Fruit fly (Drosophila melanogaster): ENCODE results near the gene CG2145.
A peak's percentile ranks its signal among the peaks of the same experiment; 100 is the strongest.

CG2145 gene

DNA sequence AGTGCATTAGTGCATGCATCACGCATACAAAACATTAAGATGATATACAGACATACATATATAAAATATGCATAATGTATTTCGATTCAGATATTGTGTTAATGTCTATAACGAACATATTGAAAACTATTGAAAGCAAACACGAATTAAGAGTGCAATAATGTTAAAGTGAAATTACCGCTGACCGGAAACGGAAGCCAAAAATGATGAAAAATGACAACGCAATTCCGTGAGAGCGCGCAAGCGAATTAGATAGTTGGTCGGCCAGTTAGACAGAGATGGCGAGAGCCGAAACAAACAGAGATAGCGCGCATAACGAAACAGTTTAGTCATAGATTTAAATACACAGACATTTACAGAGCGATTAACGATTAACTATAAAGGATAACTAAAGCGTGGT lies 5.0 kb upstream of the CG2145 start:
- TF ChIP-seq CG3919 (GFP tag; optimal IDR thresholded peaks at IDR 0.05), result no peak
- TF ChIP-seq CG8632 (GFP tag; optimal IDR thresholded peaks at IDR 0.05), result no peak
- TF ChIP-seq Gug (GFP tag; IDR thresholded peaks at IDR 0.05), result no peak
- no peak for TF ChIP-seq CG9139 (GFP tag; optimal IDR thresholded peaks at IDR 0.05)
- no peak for TF ChIP-seq Eip93F (GFP tag; optimal IDR thresholded peaks at IDR 0.05)
- TF ChIP-seq spab (GFP tag; optimal IDR thresholded peaks at IDR 0.05), result no peak
- no peak for TF ChIP-seq CG6854 (GFP tag; optimal IDR thresholded peaks at IDR 0.05)
- TF ChIP-seq CG6808 (GFP tag; optimal IDR thresholded peaks at IDR 0.05), result no peak
- no peak for TF ChIP-seq dsx (GFP tag; optimal IDR thresholded peaks at IDR 0.05; ENCODE audit: poor library complexity, severe bottlenecking)
- TF ChIP-seq CG4318 (GFP tag; optimal IDR thresholded peaks at IDR 0.05), result no peak
- TF ChIP-seq fd59A (GFP tag; optimal IDR thresholded peaks at IDR 0.05), result no peak
- no peak for TF ChIP-seq cyc (GFP tag; optimal IDR thresholded peaks at IDR 0.05)

DNA sequence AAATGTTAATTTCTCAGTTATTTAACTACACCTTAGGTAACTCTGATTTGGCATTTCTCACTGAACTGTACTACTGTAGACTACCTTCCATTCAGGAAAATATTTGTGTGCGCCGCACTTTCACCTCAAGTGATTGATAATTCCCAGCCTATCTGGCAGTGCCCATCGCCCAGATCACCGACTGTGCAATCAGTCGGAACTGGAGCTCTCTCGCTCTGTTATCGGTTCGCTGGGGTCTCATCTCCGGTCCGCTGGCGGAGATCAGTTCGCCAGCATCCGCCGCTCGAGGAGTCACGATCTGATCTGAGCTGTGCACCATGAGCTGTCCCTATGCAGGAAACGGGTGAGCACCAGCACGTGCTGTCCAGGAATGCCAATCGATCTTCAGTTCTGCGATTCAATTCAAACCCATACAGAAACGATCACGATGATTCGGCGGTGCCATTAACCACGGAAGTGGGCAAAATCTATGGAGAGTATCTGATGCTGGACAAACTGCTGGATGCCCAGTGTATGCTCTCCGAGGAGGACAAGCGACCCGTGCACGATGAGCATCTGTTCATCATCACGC lies 3.4 kb upstream of the CG2145 start, which contains the start of gene v:
v (plus strand) TSS at position 262 of the 571 bp plus-strand sequence.
- TF ChIP-seq svp (GFP tag) (peak; percentile 97), Sox14 (GFP tag; optimal IDR thresholded peaks at IDR 0.05) (no peak), CG4318 (GFP tag; optimal IDR thresholded peaks at IDR 0.05) (no peak), CG34406 (GFP tag; optimal IDR thresholded peaks at IDR 0.05) (no peak), CG11762 (GFP tag; optimal IDR thresholded peaks at IDR 0.05; ENCODE audit: insufficient read depth) (no peak)

DNA sequence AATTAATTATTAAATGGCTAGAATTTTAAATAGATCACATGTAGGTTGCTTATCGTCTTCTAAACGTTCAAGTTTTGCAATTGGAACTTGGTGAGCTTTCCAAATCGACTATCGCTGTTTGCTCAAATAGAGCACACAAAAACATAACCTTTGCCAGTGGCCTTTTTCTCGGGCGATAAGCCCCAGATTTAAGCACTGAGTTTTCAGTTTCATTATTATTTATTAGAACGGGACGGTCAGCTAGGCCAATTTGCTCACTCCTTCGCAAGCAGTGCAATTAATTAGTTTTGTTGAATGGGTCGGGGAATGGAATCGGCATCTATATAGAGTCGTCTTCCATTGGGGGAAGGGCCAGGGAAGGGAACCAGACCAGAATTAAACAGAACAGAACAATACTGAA lies 954 bp upstream of the CG2145 start:
- peak; percentile 77 for TF ChIP-seq svp (GFP tag)
- TF ChIP-seq vri (GFP tag; optimal IDR thresholded peaks at IDR 0.05), result peak; percentile 14
- TF ChIP-seq Ets96B (tag; optimal IDR thresholded peaks at IDR 0.05), result no peak
- TF ChIP-seq Hr38 (GFP tag; optimal IDR thresholded peaks at IDR 0.05), result no peak

DNA sequence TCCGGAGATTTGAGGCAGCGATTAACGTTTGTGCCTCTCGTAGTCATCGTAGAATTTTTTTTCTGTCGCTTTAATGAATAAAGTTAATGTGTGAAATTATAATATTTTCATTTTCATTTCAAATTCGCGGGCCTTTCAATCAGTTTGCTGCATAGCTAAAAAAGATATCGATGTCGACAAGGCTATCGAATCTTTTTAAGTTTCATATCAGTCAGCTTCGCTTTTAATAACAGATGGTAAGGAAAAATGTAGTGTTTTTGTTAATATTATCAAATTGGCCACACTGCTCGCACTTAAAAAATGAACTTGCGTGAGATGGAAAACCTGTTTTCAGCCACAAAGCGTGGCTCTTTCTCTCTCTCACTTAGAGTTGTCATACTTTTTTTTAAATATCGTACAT lies 2.4 kb downstream of the CG2145 start:
- TF ChIP-seq svp (GFP tag) (no peak), pdm3 (GFP tag; optimal IDR thresholded peaks at IDR 0.05) (no peak), lz (GFP tag; optimal IDR thresholded peaks at IDR 0.05) (no peak), CG6854 (GFP tag; optimal IDR thresholded peaks at IDR 0.05) (no peak), Eip78C (GFP tag) (peak; percentile 11), CG10631 (GFP tag; optimal IDR thresholded peaks at IDR 0.05) (no peak), CG8319 (GFP tag; optimal IDR thresholded peaks at IDR 0.05) (no peak), CG11902 (GFP tag; optimal IDR thresholded peaks at IDR 0.05) (no peak), fkh (GFP tag; optimal IDR thresholded peaks at IDR 0.05) (no peak)

DNA sequence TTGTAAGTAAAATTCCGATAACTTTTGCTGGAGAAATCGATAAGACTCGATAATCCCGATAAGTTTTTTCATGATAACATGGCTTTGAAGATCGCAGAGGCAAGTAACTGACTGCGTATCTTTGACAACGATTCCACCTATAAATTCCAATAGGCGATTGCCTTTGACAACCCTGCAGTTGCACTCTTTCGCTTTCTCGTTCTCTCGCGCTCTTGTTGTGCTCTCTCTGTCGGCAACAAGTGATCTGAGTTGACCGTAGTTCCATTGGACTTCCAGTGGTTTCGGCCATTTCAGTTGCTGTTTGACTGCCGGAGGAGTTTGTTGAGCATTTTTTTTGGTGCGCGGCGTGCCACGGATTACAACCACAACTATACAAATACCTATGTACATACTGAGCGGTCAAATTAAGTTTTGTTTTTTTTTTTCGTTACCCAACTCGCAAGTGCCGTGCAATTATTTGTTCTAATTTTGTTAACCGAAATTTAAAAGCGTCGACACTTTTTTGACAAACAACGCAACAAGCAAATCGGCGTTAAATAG lies 3.4 kb downstream of the CG2145 start, which contains the start of gene Myo10A:
Myo10A (plus strand) TSS at position 288 of the 540 bp plus-strand sequence.
- TF ChIP-seq net (GFP tag; optimal IDR thresholded peaks at IDR 0.05) (no peak), CG6163 (GFP tag; IDR thresholded peaks at IDR 0.05) (peak; percentile 50), salr (GFP tag; optimal IDR thresholded peaks at IDR 0.05) (no peak), acj6 (GFP tag; optimal IDR thresholded peaks at IDR 0.05) (no peak), Blimp-1 (GFP tag; optimal IDR thresholded peaks at IDR 0.05) (no peak), CG6792 (GFP tag; optimal IDR thresholded peaks at IDR 0.05) (no peak), Eip78C (GFP tag) (peak; percentile 63), topi (GFP tag; optimal IDR thresholded peaks at IDR 0.05) (no peak), Met (GFP tag; optimal IDR thresholded peaks at IDR 0.05) (no peak), CG31627 (GFP tag; optimal IDR thresholded peaks at IDR 0.05) (no peak), CG7368 (GFP tag; optimal IDR thresholded peaks at IDR 0.05) (no peak), svp (GFP tag) (peak; percentile 46), Eip93F (GFP tag; optimal IDR thresholded peaks at IDR 0.05) (no peak), CG34406 (GFP tag; optimal IDR thresholded peaks at IDR 0.05) (no peak), Sox14 (GFP tag; optimal IDR thresholded peaks at IDR 0.05) (no peak), lz (GFP tag; optimal IDR thresholded peaks at IDR 0.05) (no peak), spab (GFP tag; optimal IDR thresholded peaks at IDR 0.05) (no peak), fkh (GFP tag; optimal IDR thresholded peaks at IDR 0.05) (peak; percentile 35), CG4318 (GFP tag; optimal IDR thresholded peaks at IDR 0.05) (no peak), Lpt (GFP tag; optimal IDR thresholded peaks at IDR 0.05) (no peak), pdm3 (GFP tag; optimal IDR thresholded peaks at IDR 0.05) (no peak)
